Worm (Caenorhabditis elegans) whole organism, L4/young adult: ENCODE data around the gene math-39.

ENCODE experiments used
- dao-5 ChIP-seq: sonication (generic microtip); optimal IDR thresholded peaks from 2 replicates; lab custom pipeline; 2016; ENCODE audit warnings: missing genotype, missing genetic modification characterization, moderate library complexity, missing compliant biosample characterization
- him-1 ChIP-seq: sonication (generic microtip); optimal IDR thresholded peaks from 2 replicates; lab custom pipeline; 2016; ENCODE audit warnings: missing genotype, missing genetic modification reagents, missing genetic modification characterization, missing compliant biosample characterization

- TF ChIP-seq dao-5, result no peak
- no peak for TF ChIP-seq him-1 (tag; lab: Kevin White, UChicago)
Observed at ce11 chrII:1878663-1879062, 46.5 kb downstream of the math-39 start, which contains the start of gene math-16.
